Fruit fly (Drosophila melanogaster): ENCODE measurements around the gene snz.

snz gene

dm6 chrX:7963724-7964123 lies 51.8 kb downstream of the snz start, which contains the start of gene sn:
sn (plus strand) TSS chrX:7964024.
- TF ChIP-seq Hnf4 (GFP tag; optimal IDR thresholded peaks at IDR 0.05), result no peak
- no peak for TF ChIP-seq rgr (GFP tag; optimal IDR thresholded peaks at IDR 0.05)
- no peak for TF ChIP-seq Jra (GFP tag; optimal IDR thresholded peaks at IDR 0.05)
- no peak for TF ChIP-seq jim (GFP tag; optimal IDR thresholded peaks at IDR 0.05)
- TF ChIP-seq pan (optimal IDR thresholded peaks at IDR 0.05), result no peak
- TF ChIP-seq OdsH (GFP tag; optimal IDR thresholded peaks at IDR 0.05), result no peak
- no peak for TF ChIP-seq CG9705 (GFP tag; optimal IDR thresholded peaks at IDR 0.05)
- no peak for TF ChIP-seq br (GFP tag; optimal IDR thresholded peaks at IDR 0.05)

dm6 chrX:7965761-7966555 lies 54.1 kb downstream of the snz start:
- no peak for TF ChIP-seq ey (GFP tag; optimal IDR thresholded peaks at IDR 0.05)
- TF ChIP-seq h (GFP tag; optimal IDR thresholded peaks at IDR 0.05), result no peak
- no peak for TF ChIP-seq GATAd (GFP tag; optimal IDR thresholded peaks at IDR 0.05)
- no peak for TF ChIP-seq HLH106 (tag; optimal IDR thresholded peaks at IDR 0.05)
- TF ChIP-seq Myc (optimal IDR thresholded peaks at IDR 0.05), result no peak
- no peak for TF ChIP-seq usp (GFP tag; optimal IDR thresholded peaks at IDR 0.05)
- no peak for TF ChIP-seq tai (GFP tag; optimal IDR thresholded peaks at IDR 0.05)
- no peak for TF ChIP-seq Rel (GFP tag; optimal IDR thresholded peaks at IDR 0.05)
- no peak for TF ChIP-seq Rel (tag; optimal IDR thresholded peaks at IDR 0.05)
- no peak for TF ChIP-seq sage (GFP tag; optimal IDR thresholded peaks at IDR 0.05)
- TF ChIP-seq CrebA (GFP tag; optimal IDR thresholded peaks at IDR 0.05; ENCODE audit: borderline replicate concordance), result no peak
- no peak for TF ChIP-seq Hnf4 (GFP tag; optimal IDR thresholded peaks at IDR 0.05)
- TF ChIP-seq woc (GFP tag; optimal IDR thresholded peaks at IDR 0.05), result no peak
- no peak for TF ChIP-seq OdsH (GFP tag; optimal IDR thresholded peaks at IDR 0.05)
- no peak for TF ChIP-seq CG9705 (GFP tag; optimal IDR thresholded peaks at IDR 0.05)
- no peak for TF ChIP-seq N (GFP tag; optimal IDR thresholded peaks at IDR 0.05)
- TF ChIP-seq Dfd (GFP tag; optimal IDR thresholded peaks at IDR 0.05), result no peak

- TF ChIP-seq Rel (GFP tag; optimal IDR thresholded peaks at IDR 0.05), result no peak
- TF ChIP-seq Rel (tag; optimal IDR thresholded peaks at IDR 0.05), result no peak
- TF ChIP-seq usp (GFP tag; optimal IDR thresholded peaks at IDR 0.05), result no peak
- TF ChIP-seq pan (optimal IDR thresholded peaks at IDR 0.05), result no peak
- no peak for TF ChIP-seq CG32264 (GFP tag; optimal IDR thresholded peaks at IDR 0.05)
- TF ChIP-seq dmrt93B (GFP tag; optimal IDR thresholded peaks at IDR 0.05), result no peak
- TF ChIP-seq OdsH (GFP tag; optimal IDR thresholded peaks at IDR 0.05), result no peak
- no peak for TF ChIP-seq sv (GFP tag; optimal IDR thresholded peaks at IDR 0.05)
- TF ChIP-seq dsf (GFP tag; optimal IDR thresholded peaks at IDR 0.05; ENCODE audit: borderline replicate concordance), result no peak
- no peak for TF ChIP-seq Vsx2 (GFP tag; optimal IDR thresholded peaks at IDR 0.05; ENCODE audit: partially characterized antibody)
- no peak for TF ChIP-seq Hr83 (GFP tag; optimal IDR thresholded peaks at IDR 0.05; ENCODE audit: poor library complexity, severe bottlenecking)
Observed at dm6 chrX:7967052-7967847, 55.4 kb downstream of the snz start.

- no peak for TF ChIP-seq usp (GFP tag; optimal IDR thresholded peaks at IDR 0.05)
- TF ChIP-seq sv (GFP tag; optimal IDR thresholded peaks at IDR 0.05), result no peak
- TF ChIP-seq dsf (GFP tag; optimal IDR thresholded peaks at IDR 0.05; ENCODE audit: borderline replicate concordance), result no peak
- no peak for TF ChIP-seq GATAd (GFP tag; optimal IDR thresholded peaks at IDR 0.05)
- TF ChIP-seq jim (GFP tag; optimal IDR thresholded peaks at IDR 0.05), result no peak
- no peak for TF ChIP-seq Dfd (GFP tag; optimal IDR thresholded peaks at IDR 0.05)
- no peak for TF ChIP-seq pan (optimal IDR thresholded peaks at IDR 0.05)
- TF ChIP-seq Hnf4 (GFP tag; optimal IDR thresholded peaks at IDR 0.05), result no peak
- no peak for TF ChIP-seq OdsH (GFP tag; optimal IDR thresholded peaks at IDR 0.05)
- TF ChIP-seq Hr78 (GFP tag; optimal IDR thresholded peaks at IDR 0.05), result no peak
- TF ChIP-seq CrebA (GFP tag; optimal IDR thresholded peaks at IDR 0.05; ENCODE audit: borderline replicate concordance), result no peak
- no peak for TF ChIP-seq Mio (GFP tag; optimal IDR thresholded peaks at IDR 0.05)
- no peak for TF ChIP-seq Myc (optimal IDR thresholded peaks at IDR 0.05)
- no peak for TF ChIP-seq tai (GFP tag; optimal IDR thresholded peaks at IDR 0.05)
- no peak for TF ChIP-seq foxo (GFP tag; optimal IDR thresholded peaks at IDR 0.05)
- TF ChIP-seq rgr (GFP tag; optimal IDR thresholded peaks at IDR 0.05), result no peak
- no peak for TF ChIP-seq CG32264 (GFP tag; optimal IDR thresholded peaks at IDR 0.05)
- TF ChIP-seq brk (GFP tag; optimal IDR thresholded peaks at IDR 0.05), result no peak
Observed at dm6 chrX:7967848-7968143, 55.9 kb downstream of the snz start.

Measured in whole organism, wandering third instar larva.